Worm (Caenorhabditis elegans) whole organism, L4 larva: Measurements from ENCODE around the gene nhr-205.

Experiments used
- F37D6.2 ChIP-seq: sonication (generic microtip); optimal IDR thresholded peaks from 2 replicates; lab custom pipeline; 2016; ENCODE audit warnings: mild to moderate bottlenecking, missing genetic modification characterization, missing compliant biosample characterization
- F49E8.2 ChIP-seq: sonication (generic microtip); optimal IDR thresholded peaks from 2 replicates; lab custom pipeline; 2016; ENCODE audit warnings: missing compliant biosample characterization, mild to moderate bottlenecking, missing genetic modification characterization, borderline replicate concordance
- T20F7.1 ChIP-seq: fragments of 200-800 bp; sonication (Bioruptor generic); optimal IDR thresholded peaks from 2 replicates; lab custom pipeline; 2018; ENCODE audit warnings: mild to moderate bottlenecking, missing genetic modification characterization, missing compliant biosample characterization
- T26A8.4 ChIP-seq: fragments of 200-800 bp; sonication (Bioruptor generic); IDR thresholded peaks from 2 replicates; pipeline ENCODE4 v1.3.6; 2022; ENCODE audit warnings: missing genetic modification characterization, missing compliant biosample characterization
- Y48G9A.11 ChIP-seq: fragments of 200-800 bp; sonication (Bioruptor generic); IDR thresholded peaks from 2 replicates; pipeline ENCODE4 v1.3.6; 2022; ENCODE audit warnings: missing genetic modification reagents, missing genetic modification characterization, missing compliant biosample characterization
- Y5F2A.4 ChIP-seq: fragments of 200-800 bp; sonication (Bioruptor generic); optimal IDR thresholded peaks from 2 replicates; lab custom pipeline; 2018; ENCODE audit warnings: mild to moderate bottlenecking, missing genetic modification characterization, missing compliant biosample characterization
- aha-1 ChIP-seq: fragments of 150-350 bp; peaks from one replicate; lab custom pipeline; 2014; ENCODE audit warnings: missing biosample characterization, missing genetic modification characterization
- ama-1 ChIP-seq: fragments of 150-350 bp; optimal IDR thresholded peaks from 2 replicates; lab custom pipeline; 2014; ENCODE audit warnings: inconsistent platforms, mixed read lengths
- ceh-28 ChIP-seq: fragments of 150-350 bp; optimal IDR thresholded peaks from 2 replicates; lab custom pipeline; 2014; ENCODE audit warnings: missing biosample characterization, missing genetic modification reagents, missing genetic modification characterization
- ceh-32 ChIP-seq: sonication (generic microtip); optimal IDR thresholded peaks from 2 replicates; lab custom pipeline; 2016; ENCODE audit warnings: mild to moderate bottlenecking, missing genetic modification characterization, missing compliant biosample characterization; ENCODE audit not compliant: poor library complexity
- ceh-82 ChIP-seq: sonication (generic microtip); optimal IDR thresholded peaks from 2 replicates; lab custom pipeline; 2017; ENCODE audit warnings: missing biosample characterization, missing genetic modification characterization
- cey-2 ChIP-seq: sonication (generic microtip); optimal IDR thresholded peaks from 3 replicates; lab custom pipeline; 2017; ENCODE audit warnings: missing genetic modification characterization, mild to moderate bottlenecking, missing compliant biosample characterization, antibody characterized with exemption, borderline replicate concordance; ENCODE audit not compliant: insufficient read depth
- daf-16 ChIP-seq, 3 experiments: sonication (generic microtip); optimal IDR thresholded peaks; 2 replicates each; lab custom pipeline; 2016 to 2017; ENCODE audit warnings: missing genetic modification characterization in 3 of 3, missing genetic modification reagents in 3 of 3, mild to moderate bottlenecking in 2 of 3, missing compliant biosample characterization in 2 of 3, missing biosample characterization in 1 of 3, moderate library complexity in 1 of 3
- daf-19 ChIP-seq: fragments of 200-800 bp; sonication (Bioruptor generic); conservative IDR thresholded peaks from 2 replicates; pipeline ENCODE4 v1.3.6; 2022; ENCODE audit warnings: missing genetic modification characterization, missing compliant biosample characterization
- dmd-6 ChIP-seq: fragments of 200-800 bp; sonication (Bioruptor generic); IDR thresholded peaks from 2 replicates; pipeline ENCODE4 v1.3.6; 2022; ENCODE audit warnings: missing genetic modification reagents, missing genetic modification characterization, missing compliant biosample characterization
- duxl-1 ChIP-seq: sonication (generic microtip); optimal IDR thresholded peaks from 2 replicates; lab custom pipeline; 2016; ENCODE audit warnings: mild to moderate bottlenecking, missing genetic modification characterization, moderate library complexity, missing compliant biosample characterization; ENCODE audit not compliant: poor library complexity
- dve-1 ChIP-seq: sonication (generic microtip); optimal IDR thresholded peaks from 2 replicates; lab custom pipeline; 2017; ENCODE audit warnings: antibody characterized with exemption, mild to moderate bottlenecking, missing genetic modification characterization, missing compliant biosample characterization; ENCODE audit not compliant: insufficient read depth
- hif-1 ChIP-seq, 2 experiments: sonication (generic microtip); optimal IDR thresholded peaks; 2 replicates each; lab custom pipeline; 2016 to 2017; ENCODE audit warnings: missing compliant biosample characterization in 2 of 2, missing genetic modification characterization in 2 of 2, missing genetic modification reagents in 2 of 2, missing genotype in 2 of 2, mild to moderate bottlenecking in 1 of 2
- hlh-11 ChIP-seq: fragments of 200-800 bp; sonication (Bioruptor generic); optimal IDR thresholded peaks from 2 replicates; lab custom pipeline; 2018; ENCODE audit warnings: mild to moderate bottlenecking, missing genetic modification characterization, missing compliant biosample characterization
- hlh-30 ChIP-seq: sonication (generic microtip); optimal IDR thresholded peaks from 2 replicates; lab custom pipeline; 2017; ENCODE audit warnings: antibody characterized with exemption, mild to moderate bottlenecking, missing genetic modification characterization, missing compliant biosample characterization; ENCODE audit not compliant: insufficient read depth
- jun-1 ChIP-seq: fragments of 150-350 bp; optimal IDR thresholded peaks from 2 replicates; lab custom pipeline; 2014; ENCODE audit warnings: missing biosample characterization, missing genetic modification reagents, missing genetic modification characterization
- lim-7 ChIP-seq: fragments of 200-800 bp; sonication (Bioruptor generic); IDR thresholded peaks from 2 replicates; pipeline ENCODE4 v1.3.6; 2022; ENCODE audit warnings: missing genetic modification characterization, missing compliant biosample characterization
- lin-15B ChIP-seq: fragments of 150-350 bp; sonication (generic microtip); optimal IDR thresholded peaks from 3 replicates; lab custom pipeline; 2014; ENCODE audit warnings: missing biosample characterization, missing genetic modification characterization
- lin-38 ChIP-seq: fragments of 200-800 bp; sonication (Bioruptor generic); IDR thresholded peaks from 2 replicates; pipeline ENCODE4 v1.3.6; 2022; ENCODE audit warnings: missing genetic modification reagents, missing genetic modification characterization, missing compliant biosample characterization
- mxl-2 ChIP-seq: fragments of 200-800 bp; sonication (Bioruptor generic); conservative IDR thresholded peaks from 2 replicates; pipeline ENCODE4 v1.3.6; 2022; ENCODE audit warnings: missing genetic modification reagents, missing genetic modification characterization, missing compliant biosample characterization
- nhr-102 ChIP-seq: sonication (generic microtip); optimal IDR thresholded peaks from 2 replicates; lab custom pipeline; 2016; ENCODE audit warnings: mild to moderate bottlenecking, missing genetic modification characterization, moderate library complexity, missing compliant biosample characterization
- nhr-11 ChIP-seq: fragments of 150-350 bp; optimal IDR thresholded peaks from 2 replicates; lab custom pipeline; 2014; ENCODE audit warnings: missing biosample characterization, missing genetic modification characterization
- nhr-111 ChIP-seq: fragments of 200-800 bp; sonication (Bioruptor generic); optimal IDR thresholded peaks from 2 replicates; lab custom pipeline; 2018; ENCODE audit warnings: mild to moderate bottlenecking, missing genetic modification characterization, missing compliant biosample characterization
- nhr-25 ChIP-seq: sonication (generic microtip); optimal IDR thresholded peaks from 2 replicates; lab custom pipeline; 2017; ENCODE audit warnings: missing genetic modification characterization, mild to moderate bottlenecking, missing compliant biosample characterization, antibody characterized with exemption, moderate library complexity, borderline replicate concordance; ENCODE audit not compliant: insufficient read depth
- nhr-28 ChIP-seq: fragments of 150-350 bp; optimal IDR thresholded peaks from 2 replicates; lab custom pipeline; 2014; ENCODE audit warnings: missing biosample characterization, missing genetic modification characterization
- nhr-41 ChIP-seq: fragments of 200-800 bp; sonication (Bioruptor generic); IDR thresholded peaks from 2 replicates; pipeline ENCODE4 v1.3.6; 2022; ENCODE audit warnings: missing genetic modification reagents, missing genetic modification characterization, missing compliant biosample characterization
- nhr-48 ChIP-seq: sonication (generic microtip); optimal IDR thresholded peaks from 2 replicates; lab custom pipeline; 2016; ENCODE audit warnings: mild to moderate bottlenecking, missing genetic modification characterization, missing compliant biosample characterization
- nhr-6 ChIP-seq: fragments of 150-350 bp; optimal IDR thresholded peaks from 2 replicates; lab custom pipeline; 2014; ENCODE audit warnings: missing biosample characterization, missing genetic modification characterization
- nhr-77 ChIP-seq: fragments of 150-350 bp; optimal IDR thresholded peaks from 2 replicates; lab custom pipeline; 2014; ENCODE audit warnings: missing biosample characterization, missing genetic modification characterization
- pha-4 ChIP-seq, 2 experiments: fragments of 150-350 bp in 1 of 2; fragments of 200-800 bp in 1 of 2; sonication (Bioruptor generic) in 1 of 2; IDR thresholded peaks in 1 of 2; optimal IDR thresholded peaks in 1 of 2; 2 replicates each; pipeline versions ENCODE4 v1.3.6 to Lab custom; 2014 to 2022; ENCODE audit warnings: missing genetic modification characterization in 2 of 2, missing genetic modification reagents in 2 of 2, missing biosample characterization in 1 of 2, missing compliant biosample characterization in 1 of 2
- saeg-2 ChIP-seq: fragments of 200-800 bp; sonication (Bioruptor generic); IDR thresholded peaks from 2 replicates; pipeline ENCODE4 v1.3.6; 2022; ENCODE audit warnings: missing genetic modification reagents, missing genetic modification characterization, missing compliant biosample characterization
- set-16 ChIP-seq: fragments of 200-800 bp; sonication (Bioruptor generic); IDR thresholded peaks from 2 replicates; pipeline ENCODE4 v1.3.6; 2022; ENCODE audit warnings: missing genetic modification reagents, missing genetic modification characterization, missing compliant biosample characterization
- spr-1 ChIP-seq: sonication (generic microtip); optimal IDR thresholded peaks from 2 replicates; lab custom pipeline; 2016; ENCODE audit warnings: mild to moderate bottlenecking, missing genetic modification characterization, missing compliant biosample characterization
- spr-3 ChIP-seq: fragments of 200-800 bp; sonication (Bioruptor generic); optimal IDR thresholded peaks from 2 replicates; lab custom pipeline; 2018; ENCODE audit warnings: mild to moderate bottlenecking, missing genetic modification characterization, missing compliant biosample characterization
- unc-130 ChIP-seq: sonication (generic microtip); optimal IDR thresholded peaks from 2 replicates; lab custom pipeline; 2016; ENCODE audit warnings: missing genetic modification reagents, missing genetic modification characterization, missing compliant biosample characterization
- unc-62 ChIP-seq, 3 experiments: fragments of 150-350 bp in 1 of 3; sonication (generic microtip); optimal IDR thresholded peaks in 2 of 3; peaks in 1 of 3; 1 replicate in 1 of 3; 2 replicates in 2 of 3; lab custom pipeline; 2014 to 2017; ENCODE audit warnings: missing biosample characterization in 3 of 3, missing genetic modification characterization in 3 of 3, missing genetic modification reagents in 3 of 3, missing genotype in 1 of 3
- zfp-2 ChIP-seq: sonication (generic microtip); optimal IDR thresholded peaks from 2 replicates; lab custom pipeline; 2016; ENCODE audit warnings: mild to moderate bottlenecking, missing genetic modification characterization, missing compliant biosample characterization
- ztf-11 ChIP-seq: fragments of 150-350 bp; optimal IDR thresholded peaks from 2 replicates; lab custom pipeline; 2014; ENCODE audit warnings: missing biosample characterization, missing genetic modification characterization

Gene nhr-205

DNA sequence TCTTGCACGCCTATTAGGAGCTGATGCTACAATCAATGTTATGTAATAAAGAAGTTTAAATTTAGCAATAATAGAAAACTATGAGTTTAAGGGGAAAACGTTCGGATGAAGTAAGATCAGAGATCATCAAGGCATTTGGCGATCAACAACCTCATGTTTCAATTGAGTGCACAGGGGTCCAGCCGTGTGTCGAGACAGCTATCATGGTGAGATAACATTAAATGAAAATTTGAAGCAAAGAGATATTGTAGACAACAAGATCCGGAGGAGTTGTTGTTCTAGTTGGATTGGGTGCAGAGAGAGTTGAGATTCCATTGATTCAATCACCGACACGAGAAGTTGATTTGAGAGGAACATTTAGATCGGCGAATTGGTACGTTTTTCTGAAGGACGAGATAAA, 4.6 kb upstream of the nhr-205 start:
- TF ChIP-seq nhr-77 (tag; lab: Kevin White, UChicago) (no peak), ceh-32 (tag; lab: Kevin White, UChicago) (no peak), F49E8.2 (tag; lab: Kevin White, UChicago) (no peak), daf-16 (GFP tag; optimal IDR thresholded peaks at IDR 0.05; lab: Kevin White, UChicago) (peak in 1 of 2 experiments; percentile 72), daf-16 (tag; optimal IDR thresholded peaks at IDR 0.05; lab: Kevin White, UChicago) (no peak), duxl-1 (tag; lab: Kevin White, UChicago) (no peak), daf-19 (GFP tag; lab: Robert Waterston, UW) (no peak)

DNA sequence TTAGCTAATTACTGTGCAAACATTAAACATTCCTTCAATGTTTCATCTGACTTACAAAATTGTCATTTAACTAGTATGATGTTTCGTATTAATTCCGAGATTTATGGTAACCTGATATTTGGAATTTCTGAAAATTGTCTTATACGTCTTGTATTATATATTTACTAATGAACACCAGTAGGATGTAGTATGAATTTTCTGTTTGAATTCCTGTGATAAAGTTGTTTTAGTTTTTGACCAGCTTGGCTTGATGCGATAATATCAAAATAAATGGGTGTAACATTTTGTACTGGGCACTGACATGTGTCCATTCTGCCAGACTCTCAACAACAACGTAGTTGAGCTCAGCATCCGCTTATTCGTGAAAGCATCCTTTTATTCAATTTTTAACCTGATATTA, 3.3 kb upstream of the nhr-205 start, which contains the start of gene R04B5.6:
Gene R04B5.6, plus strand, starts transcription at position 301 of the 400 bp plus-strand sequence.
- no peak for TF ChIP-seq spr-1 (tag; lab: Kevin White, UChicago)
- TF ChIP-seq nhr-48 (tag; lab: Kevin White, UChicago), result no peak
- no peak for TF ChIP-seq pha-4 (GFP tag; IDR thresholded peaks at IDR 0.05; lab: Robert Waterston, UW)
- no peak for TF ChIP-seq pha-4 (tag; optimal IDR thresholded peaks at IDR 0.05; lab: Kevin White, UChicago)
- no peak for TF ChIP-seq unc-130 (GFP tag; lab: Kevin White, UChicago)
- no peak for TF ChIP-seq nhr-102 (tag; lab: Kevin White, UChicago)
- no peak for TF ChIP-seq jun-1 (tag; lab: Kevin White, UChicago)
- TF ChIP-seq aha-1 (tag; lab: Kevin White, UChicago), result no peak
- no peak for TF ChIP-seq daf-16 (GFP tag; optimal IDR thresholded peaks at IDR 0.05; lab: Kevin White, UChicago)
- TF ChIP-seq daf-16 (tag; optimal IDR thresholded peaks at IDR 0.05; lab: Kevin White, UChicago), result no peak
- TF ChIP-seq F49E8.2 (tag; lab: Kevin White, UChicago), result no peak
- no peak for TF ChIP-seq hif-1 (tag; optimal IDR thresholded peaks at IDR 0.05; lab: Kevin White, UChicago)
- TF ChIP-seq F37D6.2 (tag; lab: Kevin White, UChicago), result no peak
- TF ChIP-seq ceh-82, result no peak
- TF ChIP-seq ama-1 (lab: Kevin White, UChicago), result no peak

DNA sequence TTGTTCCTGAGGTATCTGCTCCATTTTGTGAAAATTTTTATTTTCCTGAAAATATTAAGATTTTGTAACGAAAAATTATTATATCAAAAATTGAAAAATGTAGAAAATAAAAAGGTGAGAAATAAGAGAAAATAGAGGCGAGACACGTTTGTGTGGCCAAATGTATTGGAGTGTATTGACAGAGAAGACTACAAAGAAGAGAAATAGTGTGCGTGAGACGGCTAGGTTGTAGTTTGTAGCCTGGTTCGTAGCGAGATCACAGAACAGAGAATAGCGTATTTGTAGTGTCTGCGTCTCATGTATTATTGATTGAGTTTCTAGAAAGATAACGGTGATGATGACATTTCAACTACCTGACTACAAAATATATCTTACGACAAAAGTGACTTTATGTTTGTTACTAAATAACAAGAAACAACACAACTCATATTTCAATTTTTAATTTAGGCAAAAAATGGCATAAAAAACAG, 2.5 kb upstream of the nhr-205 start, which contains the start of gene nhr-12:
Gene nhr-12, minus strand, starts transcription at position 51 of the 470 bp plus-strand sequence.
- TF ChIP-seq lin-15B (tag; lab: Kevin White, UChicago), result no peak
- no peak for TF ChIP-seq mxl-2 (GFP tag; lab: Robert Waterston, UW)
- TF ChIP-seq nhr-25 (tag; lab: Kevin White, UChicago), result no peak
- TF ChIP-seq dve-1 (tag; lab: Kevin White, UChicago), result peak; percentile 65
- TF ChIP-seq dmd-6 (GFP tag; lab: Robert Waterston, UW), result 0 out of 2 replicates have a peak, but pooled peaks have one; percentile 22
- TF ChIP-seq saeg-2, result no peak
- TF ChIP-seq set-16 (GFP tag; lab: Robert Waterston, UW), result no peak
- no peak for TF ChIP-seq hlh-11
- TF ChIP-seq Y5F2A.4, result no peak
- no peak for TF ChIP-seq nhr-111 (GFP tag; lab: Kevin White, UChicago)
- TF ChIP-seq nhr-48 (tag; lab: Kevin White, UChicago), result no peak
- TF ChIP-seq hif-1 (tag; optimal IDR thresholded peaks at IDR 0.05; lab: Kevin White, UChicago), result no peak
- no peak for TF ChIP-seq ztf-11 (tag; lab: Kevin White, UChicago)
- peak; percentile 10 for TF ChIP-seq nhr-102 (tag; lab: Kevin White, UChicago)
- TF ChIP-seq lin-38 (GFP tag; lab: Robert Waterston, UW), result no peak
- TF ChIP-seq nhr-41, result no peak
- no peak for TF ChIP-seq nhr-6
- TF ChIP-seq spr-1 (tag; lab: Kevin White, UChicago), result no peak
- TF ChIP-seq unc-62 (GFP tag; optimal IDR thresholded peaks at IDR 0.05 in 1 of 2; lab: Kevin White, UChicago), result peak in 1 of 2 experiments; percentile 10
- TF ChIP-seq unc-62 (tag; optimal IDR thresholded peaks at IDR 0.05; lab: Kevin White, UChicago), result no peak
- TF ChIP-seq Y48G9A.11 (GFP tag; lab: Robert Waterston, UW), result no peak
- no peak for TF ChIP-seq F49E8.2 (tag; lab: Kevin White, UChicago)
- no peak for TF ChIP-seq cey-2 (tag; lab: Kevin White, UChicago)
- no peak for TF ChIP-seq zfp-2 (tag; lab: Kevin White, UChicago)
- TF ChIP-seq lim-7 (GFP tag; lab: Robert Waterston, UW), result no peak
- TF ChIP-seq ceh-28 (tag; lab: Kevin White, UChicago), result no peak
- TF ChIP-seq spr-3 (GFP tag; lab: Kevin White, UChicago), result no peak
- TF ChIP-seq hlh-30 (tag; lab: Kevin White, UChicago), result no peak
- no peak for TF ChIP-seq T26A8.4 (GFP tag; lab: Robert Waterston, UW)
- peak; percentile 0 for TF ChIP-seq nhr-11 (tag; lab: Kevin White, UChicago)
- TF ChIP-seq T20F7.1, result no peak
- peak; percentile 91 for TF ChIP-seq nhr-28
